Fruit fly (Drosophila melanogaster) whole organism, embryonic: ENCODE data around the gene CG14442.
A peak's percentile ranks its signal among the peaks of the same experiment; 100 is the strongest.

ENCODE experiments used
- CG10654 ChIP-seq: fragments of 200-800 bp; sonication (Bioruptor generic); optimal IDR thresholded peaks from 2 replicates; lab custom pipeline; 2016; ENCODE audit warnings: missing biosample characterization, missing genetic modification characterization
- CG11723 ChIP-seq: fragments of 200-800 bp; sonication (Bioruptor generic); optimal IDR thresholded peaks from 2 replicates; lab custom pipeline; 2017; ENCODE audit warnings: missing biosample characterization, mild to moderate bottlenecking, missing genetic modification characterization
- CG12071 ChIP-seq: fragments of 200-800 bp; sonication (Bioruptor generic); optimal IDR thresholded peaks from 3 replicates; lab custom pipeline; 2018; ENCODE audit warnings: missing biosample characterization, mild to moderate bottlenecking, missing genetic modification characterization
- CG12744 ChIP-seq: fragments of 200-800 bp; sonication (Bioruptor generic); optimal IDR thresholded peaks from 2 replicates; lab custom pipeline; 2016; ENCODE audit warnings: missing biosample characterization, missing genetic modification characterization
- CG13424 ChIP-seq: fragments of 200-800 bp; sonication (Bioruptor generic); optimal IDR thresholded peaks from 2 replicates; lab custom pipeline; 2019; ENCODE audit warnings: missing biosample characterization, mild to moderate bottlenecking, missing genetic modification characterization, moderate library complexity
- CG13624 ChIP-seq: fragments of 200-800 bp; sonication (Bioruptor generic); optimal IDR thresholded peaks from 2 replicates; lab custom pipeline; 2016; ENCODE audit warnings: missing biosample characterization, missing genetic modification characterization
- CG14441 ChIP-seq: fragments of 200-800 bp; sonication (Bioruptor generic); IDR thresholded peaks from 2 replicates; pipeline ENCODE4 v1.3.6; 2022; ENCODE audit warnings: missing biosample characterization, missing genetic modification characterization
- CG1529 ChIP-seq: fragments of 200-800 bp; sonication (Bioruptor generic); optimal IDR thresholded peaks from 3 replicates; lab custom pipeline; 2018; ENCODE audit warnings: missing biosample characterization, missing genetic modification characterization
- CG15479 ChIP-seq: fragments of 200-800 bp; sonication (Bioruptor generic); optimal IDR thresholded peaks from 3 replicates; lab custom pipeline; 2019; ENCODE audit warnings: missing biosample characterization, mild to moderate bottlenecking, missing genetic modification characterization, moderate library complexity
- CG15514 ChIP-seq: fragments of 200-800 bp; sonication (Bioruptor generic); optimal IDR thresholded peaks from 3 replicates; lab custom pipeline; 2017; ENCODE audit warnings: missing biosample characterization, missing genetic modification characterization, mild to moderate bottlenecking, moderate library complexity, missing genetic modification reagents
- CG15601 ChIP-seq: fragments of 200-800 bp; sonication (Bioruptor generic); optimal IDR thresholded peaks from 3 replicates; lab custom pipeline; 2019; ENCODE audit warnings: missing biosample characterization, mild to moderate bottlenecking, missing genetic modification characterization, moderate library complexity
- CG17612 ChIP-seq: fragments of 200-800 bp; sonication (Bioruptor generic); IDR thresholded peaks from 2 replicates; pipeline ENCODE4 v1.3.6; 2022; ENCODE audit warnings: missing biosample characterization, missing genetic modification characterization
- CG3995 ChIP-seq: fragments of 200-800 bp; sonication (Bioruptor generic); optimal IDR thresholded peaks from 3 replicates; lab custom pipeline; 2016; ENCODE audit warnings: missing biosample characterization, missing genetic modification characterization
- CG43689 ChIP-seq: fragments of 200-800 bp; sonication (Bioruptor generic); IDR thresholded peaks from 2 replicates; pipeline ENCODE4 v1.3.6; 2022; ENCODE audit warnings: missing biosample characterization, missing genetic modification characterization
- CG6791 ChIP-seq: fragments of 200-800 bp; sonication (Bioruptor generic); IDR thresholded peaks from 3 replicates; pipeline ENCODE4 v1.3.6; 2022; ENCODE audit warnings: missing biosample characterization, missing genetic modification characterization; ENCODE audit not compliant: partially characterized antibody
- CG7839 ChIP-seq: fragments of 200-800 bp; sonication (Bioruptor generic); optimal IDR thresholded peaks from 3 replicates; lab custom pipeline; 2018; ENCODE audit warnings: missing biosample characterization, mild to moderate bottlenecking, missing genetic modification characterization, moderate library complexity
- CG7928 ChIP-seq: fragments of 200-800 bp; sonication (Bioruptor generic); optimal IDR thresholded peaks from 2 replicates; lab custom pipeline; 2017; ENCODE audit warnings: missing biosample characterization, mild to moderate bottlenecking, missing genetic modification characterization
- CG7987 ChIP-seq: fragments of 200-800 bp; sonication (Bioruptor generic); optimal IDR thresholded peaks from 2 replicates; lab custom pipeline; 2018; ENCODE audit warnings: missing biosample characterization, mild to moderate bottlenecking, missing genetic modification characterization, moderate library complexity
- D ChIP-seq, 2 experiments: fragments of 200-800 bp in 1 of 2; fragments of >200 bp in 1 of 2; sonication (Bioruptor generic) in 1 of 2; optimal IDR thresholded peaks; 2 replicates in 1 of 2; 3 replicates in 1 of 2; lab custom pipeline; 2017; ENCODE audit warnings: mild to moderate bottlenecking in 1 of 2, missing biosample characterization in 1 of 2, missing genetic modification characterization in 1 of 2, missing genetic modification reagents in 1 of 2
- Dbx ChIP-seq: fragments of 200-800 bp; sonication (Bioruptor generic); IDR thresholded peaks from 3 replicates; pipeline ENCODE4 v1.3.6; 2022; ENCODE audit warnings: missing biosample characterization, missing genetic modification characterization
- Dek ChIP-seq: fragments of 200-800 bp; sonication (Bioruptor generic); optimal IDR thresholded peaks from 3 replicates; lab custom pipeline; 2019; ENCODE audit warnings: missing biosample characterization, mild to moderate bottlenecking, missing genetic modification characterization, moderate library complexity
- Dip2 ChIP-seq: fragments of 200-800 bp; sonication (Bioruptor generic); IDR thresholded peaks from 2 replicates; pipeline ENCODE4 v1.3.6; 2022; ENCODE audit warnings: missing biosample characterization, missing genetic modification characterization
- HLH4C ChIP-seq: fragments of 200-800 bp; sonication (Bioruptor generic); IDR thresholded peaks from 3 replicates; pipeline ENCODE4 v1.3.6; 2022; ENCODE audit warnings: missing biosample characterization, missing genetic modification characterization; ENCODE audit not compliant: partially characterized antibody
- Hr3 ChIP-seq: fragments of 200-800 bp; sonication (Bioruptor generic); optimal IDR thresholded peaks from 3 replicates; lab custom pipeline; 2016; ENCODE audit warnings: missing biosample characterization, missing genetic modification characterization
- Lpt ChIP-seq: fragments of >200 bp; optimal IDR thresholded peaks from 2 replicates; lab custom pipeline; 2018; ENCODE audit warnings: missing biosample characterization, missing genetic modification characterization
- Meics ChIP-seq: fragments of 200-800 bp; sonication (Bioruptor generic); optimal IDR thresholded peaks from 2 replicates; lab custom pipeline; 2017; ENCODE audit warnings: missing biosample characterization, mild to moderate bottlenecking, missing genetic modification characterization
- NC2α ChIP-seq: fragments of 200-800 bp; sonication (Bioruptor generic); optimal IDR thresholded peaks from 2 replicates; lab custom pipeline; 2016; ENCODE audit warnings: missing biosample characterization, missing genetic modification characterization
- NFAT ChIP-seq: fragments of 200-800 bp; sonication (Bioruptor generic); IDR thresholded peaks from 2 replicates; pipeline ENCODE4 v1.3.6; 2022; ENCODE audit warnings: missing biosample characterization, missing genetic modification characterization
- NK7.1 ChIP-seq: fragments of 200-800 bp; sonication (Bioruptor generic); optimal IDR thresholded peaks from 3 replicates; lab custom pipeline; 2016; ENCODE audit warnings: missing biosample characterization, missing genetic modification characterization
- Nf-YC ChIP-seq: fragments of 200-800 bp; optimal IDR thresholded peaks from 3 replicates; lab custom pipeline; 2019; ENCODE audit warnings: missing biosample characterization, mild to moderate bottlenecking, missing genetic modification characterization, moderate library complexity
- ase ChIP-seq: fragments of 200-800 bp; sonication (Bioruptor generic); IDR thresholded peaks from 3 replicates; pipeline ENCODE4 v1.3.6; 2022; ENCODE audit warnings: missing biosample characterization, missing genetic modification characterization
- bigmax ChIP-seq: fragments of 200-800 bp; sonication (Bioruptor generic); optimal IDR thresholded peaks from 2 replicates; lab custom pipeline; 2018; ENCODE audit warnings: missing biosample characterization, mild to moderate bottlenecking, missing genetic modification characterization
- chinmo ChIP-seq: fragments of 200-800 bp; sonication (Bioruptor generic); IDR thresholded peaks from 4 replicates; pipeline ENCODE4 v1.3.6; 2022; ENCODE audit warnings: missing biosample characterization, missing genetic modification characterization; ENCODE audit not compliant: partially characterized antibody
- ems ChIP-seq: fragments of 200-800 bp; sonication (Bioruptor generic); optimal IDR thresholded peaks from 3 replicates; lab custom pipeline; 2016; ENCODE audit warnings: missing biosample characterization, missing genetic modification characterization
- fd102C ChIP-seq: fragments of 200-800 bp; sonication (Bioruptor generic); optimal IDR thresholded peaks from 2 replicates; lab custom pipeline; 2018; ENCODE audit warnings: missing biosample characterization, mild to moderate bottlenecking, missing genetic modification characterization, moderate library complexity
- gem ChIP-seq: fragments of 200-800 bp; sonication (Bioruptor generic); optimal IDR thresholded peaks from 2 replicates; lab custom pipeline; 2019; ENCODE audit warnings: missing biosample characterization, mild to moderate bottlenecking, missing genetic modification characterization, moderate library complexity
- her ChIP-seq: fragments of 200-800 bp; sonication (Bioruptor generic); optimal IDR thresholded peaks from 2 replicates; lab custom pipeline; 2016; ENCODE audit warnings: missing biosample characterization, missing genetic modification characterization
- inv ChIP-seq: fragments of 200-800 bp; sonication (Bioruptor generic); IDR thresholded peaks from 2 replicates; pipeline ENCODE4 v1.3.6; 2022; ENCODE audit warnings: missing biosample characterization, missing genetic modification characterization; ENCODE audit not compliant: partially characterized antibody
- mam ChIP-seq: fragments of 200-800 bp; sonication (Bioruptor generic); optimal IDR thresholded peaks from 3 replicates; lab custom pipeline; 2016; ENCODE audit warnings: missing biosample characterization, missing genetic modification characterization
- nau ChIP-seq: fragments of 200-800 bp; sonication (Bioruptor generic); optimal IDR thresholded peaks from 3 replicates; lab custom pipeline; 2017; ENCODE audit warnings: missing biosample characterization, mild to moderate bottlenecking, missing genetic modification characterization, missing genetic modification reagents
- odd ChIP-seq: fragments of 200-800 bp; sonication (Bioruptor generic); optimal IDR thresholded peaks from 2 replicates; lab custom pipeline; 2017; ENCODE audit warnings: missing biosample characterization, mild to moderate bottlenecking, missing genetic modification characterization
- pb ChIP-seq: fragments of 200-800 bp; sonication (Bioruptor generic); optimal IDR thresholded peaks from 3 replicates; lab custom pipeline; 2016; ENCODE audit warnings: missing biosample characterization, missing genetic modification characterization
- pros ChIP-seq: fragments of 200-800 bp; sonication (Bioruptor generic); optimal IDR thresholded peaks from 3 replicates; lab custom pipeline; 2019; ENCODE audit warnings: missing biosample characterization, mild to moderate bottlenecking, missing genetic modification characterization, moderate library complexity
- scrt ChIP-seq: fragments of 200-800 bp; sonication (Bioruptor generic); optimal IDR thresholded peaks from 2 replicates; lab custom pipeline; 2018; ENCODE audit warnings: missing biosample characterization, mild to moderate bottlenecking, missing genetic modification characterization, moderate library complexity
- tna ChIP-seq: fragments of 200-800 bp; sonication (Bioruptor generic); IDR thresholded peaks from 2 replicates; pipeline ENCODE4 v1.3.6; 2022; ENCODE audit warnings: missing biosample characterization, missing genetic modification characterization; ENCODE audit not compliant: partially characterized antibody
- toy ChIP-seq: fragments of 200-800 bp; sonication (Bioruptor generic); IDR thresholded peaks from 2 replicates; pipeline ENCODE4 v1.3.6; 2022; ENCODE audit warnings: missing biosample characterization, missing genetic modification characterization
- tup ChIP-seq: fragments of 200-800 bp; sonication (Bioruptor generic); optimal IDR thresholded peaks from 2 replicates; lab custom pipeline; 2016; ENCODE audit warnings: missing biosample characterization, mild to moderate bottlenecking, missing genetic modification characterization, moderate library complexity
- usp ChIP-seq: fragments of >200 bp; optimal IDR thresholded peaks from 2 replicates; lab custom pipeline; 2017; ENCODE audit warnings: missing biosample characterization, missing genetic modification characterization
- zfh1 ChIP-seq: fragments of 200-800 bp; sonication (Bioruptor generic); IDR thresholded peaks from 3 replicates; pipeline ENCODE4 v1.3.6; 2022; ENCODE audit warnings: missing biosample characterization, missing genetic modification characterization

CG14442 gene

DNA sequence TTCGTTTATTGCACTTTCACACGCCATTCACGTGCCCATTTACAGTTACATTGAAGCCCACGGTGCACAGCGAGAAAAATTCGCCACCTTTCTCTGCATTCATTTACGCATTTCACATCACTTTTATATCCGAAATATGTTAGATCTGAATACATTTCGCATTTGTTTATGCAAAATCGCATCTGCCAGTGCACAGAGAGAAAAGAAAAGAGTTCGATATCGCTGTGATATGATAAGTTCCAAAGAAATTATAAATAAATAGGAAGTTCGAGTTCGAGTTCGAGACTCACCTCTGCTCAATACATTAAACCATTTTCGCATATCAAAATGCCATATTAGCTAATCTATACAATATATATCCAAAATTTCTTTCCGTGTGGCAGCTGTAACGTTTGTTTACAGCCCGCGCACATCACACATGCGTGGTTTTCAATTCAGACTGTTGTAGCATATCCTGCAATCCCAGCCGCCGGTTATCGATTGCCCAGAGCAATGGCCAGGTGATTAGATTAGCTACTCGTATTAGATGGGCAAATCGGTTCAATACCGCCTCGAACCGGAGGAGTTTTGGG lies 38.7 kb downstream of the CG14442 start (continued):
- TF ChIP-seq CG15514 (GFP tag; lab: Kevin White, UChicago) (peak; percentile 71), usp (GFP tag; lab: Kevin White, UChicago) (no peak), CG10654 (GFP tag; lab: Kevin White, UChicago) (peak; percentile 57), NK7.1 (peak; percentile 70), CG7928 (GFP tag; lab: Kevin White, UChicago) (peak; percentile 62), CG11723 (peak; percentile 69), inv (GFP tag; lab: Robert Waterston, UW) (no peak), pb (GFP tag; lab: Kevin White, UChicago) (peak; percentile 71), her (GFP tag; lab: Kevin White, UChicago) (peak; percentile 70), Meics (peak; percentile 89), CG1529 (GFP tag; lab: Kevin White, UChicago) (peak; percentile 57), Lpt (GFP tag; lab: Kevin White, UChicago) (no peak), odd (peak; percentile 78), CG3995 (peak; percentile 51), scrt (GFP tag; lab: Kevin White, UChicago) (peak; percentile 78), HLH4C (GFP tag; lab: Robert Waterston, UW) (no peak), CG7987 (GFP tag; lab: Kevin White, UChicago) (peak; percentile 40), ase (0 out of 3 replicates have a peak, but pooled peaks have one; percentile 32), CG15601 (tag; lab: Kevin White, UChicago) (peak; percentile 49), CG13624 (GFP tag; lab: Kevin White, UChicago) (peak; percentile 88), NFAT (GFP tag; lab: Robert Waterston, UW) (0 out of 2 replicates have a peak, but pooled peaks have one; percentile 48), D (optimal IDR thresholded peaks at IDR 0.05; lab: Kevin White, UChicago) (no peak), D (GFP tag; optimal IDR thresholded peaks at IDR 0.05; lab: Kevin White, UChicago) (peak; percentile 79), CG15479 (GFP tag; lab: Kevin White, UChicago) (no peak), chinmo (GFP tag; lab: Robert Waterston, UW) (no peak), CG43689 (GFP tag; lab: Robert Waterston, UW) (peak; percentile 63; the same call in 1 of the 2 replicates), Nf-YC (tag; lab: Kevin White, UChicago) (peak; percentile 72), fd102C (GFP tag; lab: Kevin White, UChicago) (peak; percentile 17), gem (peak; percentile 89), CG17612 (GFP tag; lab: Robert Waterston, UW) (peak; percentile 53; the same call in 1 of the 2 replicates), Dek (tag; lab: Kevin White, UChicago) (peak; percentile 78), CG12744 (peak; percentile 35), toy (GFP tag; lab: Robert Waterston, UW) (0 out of 2 replicates have a peak, but pooled peaks have one; percentile 29), tna (GFP tag; lab: Robert Waterston, UW) (no peak), Dbx (GFP tag; lab: Robert Waterston, UW) (peak; percentile 75), CG12071 (peak; percentile 78), ems (GFP tag; lab: Kevin White, UChicago) (peak; percentile 82), nau (GFP tag; lab: Kevin White, UChicago) (peak; percentile 83), CG13424 (tag; lab: Kevin White, UChicago) (peak; percentile 85), NC2α (GFP tag; lab: Kevin White, UChicago) (peak; percentile 34), mam (peak; percentile 86), pros (no peak), zfh1 (GFP tag; lab: Robert Waterston, UW) (peak; percentile 81), Dip2 (GFP tag; lab: Robert Waterston, UW) (no peak), CG14441 (peak; percentile 82), Hr3 (peak; percentile 79), tup (GFP tag; lab: Kevin White, UChicago) (peak; percentile 77), bigmax (GFP tag; lab: Kevin White, UChicago) (no peak), CG6791 (no peak), CG7839 (peak; percentile 90)
